Worm (Caenorhabditis elegans) whole organism, L3 larva: ENCODE results near the gene F31F6.2.

Experiments
- R02D3.7 ChIP-seq: fragments of 150-350 bp; optimal IDR thresholded peaks from 2 replicates; lab custom pipeline; 2014; ENCODE audit warnings: missing biosample characterization, missing genetic modification characterization
- ZK546.5 ChIP-seq: sonication (generic microtip); optimal IDR thresholded peaks from 2 replicates; lab custom pipeline; 2017; ENCODE audit warnings: missing biosample characterization, missing genetic modification characterization
- aly-2 ChIP-seq: fragments of 150-350 bp; optimal IDR thresholded peaks from 2 replicates; lab custom pipeline; 2014; ENCODE audit warnings: missing biosample characterization, missing genetic modification characterization
- ceh-28 ChIP-seq: fragments of 150-350 bp; optimal IDR thresholded peaks from 2 replicates; lab custom pipeline; 2014; ENCODE audit warnings: missing biosample characterization, missing genetic modification reagents, missing genetic modification characterization
- ceh-82 ChIP-seq: fragments of 150-350 bp; optimal IDR thresholded peaks from 2 replicates; lab custom pipeline; 2014; ENCODE audit warnings: missing biosample characterization, missing genetic modification characterization
- ceh-9 ChIP-seq: sonication (generic microtip); optimal IDR thresholded peaks from 2 replicates; lab custom pipeline; 2018; ENCODE audit warnings: missing biosample characterization, missing genetic modification characterization
- daf-12 ChIP-seq: fragments of 150-350 bp; optimal IDR thresholded peaks from 2 replicates; lab custom pipeline; 2014; ENCODE audit warnings: missing biosample characterization, missing genetic modification reagents, missing genetic modification characterization
- egl-27 ChIP-seq: sonication (generic microtip); optimal IDR thresholded peaks from 4 replicates; lab custom pipeline; 2017; ENCODE audit warnings: missing biosample characterization, missing genetic modification reagents, missing genetic modification characterization
- egl-5 ChIP-seq: fragments of 150-350 bp; optimal IDR thresholded peaks from 2 replicates; lab custom pipeline; 2017; ENCODE audit warnings: missing biosample characterization, missing genetic modification reagents, missing genetic modification characterization, inconsistent platforms
- elt-1 ChIP-seq: fragments of 150-350 bp; optimal IDR thresholded peaks from 2 replicates; lab custom pipeline; 2014; ENCODE audit warnings: missing biosample characterization, missing genetic modification characterization
- elt-2 ChIP-seq: sonication (generic microtip); optimal IDR thresholded peaks from 2 replicates; lab custom pipeline; 2016; ENCODE audit warnings: missing genetic modification reagents, mild to moderate bottlenecking, missing genetic modification characterization, missing compliant biosample characterization
- elt-3 ChIP-seq, 3 experiments: fragments of 150-350 bp in 1 of 3; sonication (generic microtip) in 2 of 3; optimal IDR thresholded peaks; 2 replicates in 2 of 3; 4 replicates in 1 of 3; lab custom pipeline; 2014 to 2017; ENCODE audit warnings: missing biosample characterization in 3 of 3, missing genetic modification characterization in 3 of 3
- eor-1 ChIP-seq, 2 experiments: fragments of 150-350 bp; optimal IDR thresholded peaks; 2 replicates each; lab custom pipeline; 2014 to 2018; ENCODE audit warnings: missing biosample characterization in 2 of 2, missing genetic modification characterization in 2 of 2
- fkh-10 ChIP-seq: sonication (generic microtip); optimal IDR thresholded peaks from 2 replicates; lab custom pipeline; 2017; ENCODE audit warnings: missing biosample characterization, missing genetic modification reagents, missing genetic modification characterization
- fkh-2 ChIP-seq: fragments of 150-350 bp; optimal IDR thresholded peaks from 2 replicates; lab custom pipeline; 2014; ENCODE audit warnings: missing biosample characterization, missing genetic modification reagents, missing genetic modification characterization
- fos-1 ChIP-seq: fragments of 150-350 bp; optimal IDR thresholded peaks from 2 replicates; lab custom pipeline; 2014; ENCODE audit warnings: missing biosample characterization, missing genetic modification characterization
- jun-1 ChIP-seq: fragments of 150-350 bp; optimal IDR thresholded peaks from 2 replicates; lab custom pipeline; 2014; ENCODE audit warnings: missing biosample characterization, missing genetic modification reagents, missing genetic modification characterization
- lin-15B ChIP-seq: fragments of 150-350 bp; optimal IDR thresholded peaks from 2 replicates; lab custom pipeline; 2014; ENCODE audit warnings: missing biosample characterization, missing genetic modification characterization
- lin-39 ChIP-seq: fragments of 150-350 bp; optimal IDR thresholded peaks from 2 replicates; lab custom pipeline; 2018; ENCODE audit warnings: missing biosample characterization, missing genetic modification reagents, missing genetic modification characterization
- mdl-1 ChIP-seq: fragments of 150-350 bp; optimal IDR thresholded peaks from 2 replicates; lab custom pipeline; 2014; ENCODE audit warnings: missing biosample characterization, missing genetic modification characterization
- mml-1 ChIP-seq: fragments of 150-350 bp; sonication (generic microtip); optimal IDR thresholded peaks from 3 replicates; lab custom pipeline; 2014; ENCODE audit warnings: missing biosample characterization, missing genetic modification characterization
- nfya-1 ChIP-seq: sonication (generic microtip); optimal IDR thresholded peaks from 2 replicates; lab custom pipeline; 2017; ENCODE audit warnings: missing genetic modification characterization, mild to moderate bottlenecking, missing compliant biosample characterization, antibody characterized with exemption, moderate library complexity; ENCODE audit not compliant: insufficient read depth
- nhr-11 ChIP-seq: fragments of 150-350 bp; optimal IDR thresholded peaks from 2 replicates; lab custom pipeline; 2014; ENCODE audit warnings: missing biosample characterization, missing genetic modification characterization
- nhr-12 ChIP-seq: fragments of 150-350 bp; optimal IDR thresholded peaks from 2 replicates; lab custom pipeline; 2014; ENCODE audit warnings: missing biosample characterization, missing genetic modification characterization
- nhr-23 ChIP-seq: fragments of 150-350 bp; optimal IDR thresholded peaks from 2 replicates; lab custom pipeline; 2014; ENCODE audit warnings: missing biosample characterization, missing genetic modification reagents, missing genetic modification characterization
- nhr-28 ChIP-seq: fragments of 150-350 bp; optimal IDR thresholded peaks from 2 replicates; lab custom pipeline; 2014; ENCODE audit warnings: missing biosample characterization, missing genetic modification characterization
- nhr-43 ChIP-seq: sonication (generic microtip); optimal IDR thresholded peaks from 2 replicates; lab custom pipeline; 2016; ENCODE audit warnings: mild to moderate bottlenecking, missing genetic modification characterization, missing compliant biosample characterization; ENCODE audit not compliant: poor library complexity, severe bottlenecking
- nhr-67 ChIP-seq: fragments of 150-350 bp; optimal IDR thresholded peaks from 2 replicates; lab custom pipeline; 2014; ENCODE audit warnings: missing biosample characterization, missing genetic modification characterization
- nhr-76 ChIP-seq: fragments of 150-350 bp; sonication (generic microtip); optimal IDR thresholded peaks from 5 replicates; lab custom pipeline; 2014; ENCODE audit warnings: missing biosample characterization, missing genetic modification characterization
- nhr-77 ChIP-seq: fragments of 150-350 bp; optimal IDR thresholded peaks from 2 replicates; lab custom pipeline; 2014; ENCODE audit warnings: missing biosample characterization, missing genetic modification characterization
- pha-4 ChIP-seq: fragments of 150-350 bp; optimal IDR thresholded peaks from 2 replicates; lab custom pipeline; 2014; ENCODE audit warnings: missing biosample characterization, missing genetic modification reagents, missing genetic modification characterization
- pqm-1 ChIP-seq: fragments of 150-350 bp; optimal IDR thresholded peaks from 2 replicates; lab custom pipeline; 2017; ENCODE audit warnings: missing biosample characterization, missing genetic modification characterization, inconsistent platforms
- snpc-4 ChIP-seq: fragments of 150-350 bp; optimal IDR thresholded peaks from 2 replicates; lab custom pipeline; 2014; ENCODE audit warnings: missing biosample characterization, missing genetic modification characterization
- tbx-2 ChIP-seq: sonication (generic microtip); optimal IDR thresholded peaks from 2 replicates; lab custom pipeline; 2016; ENCODE audit warnings: mild to moderate bottlenecking, missing genetic modification characterization, missing compliant biosample characterization
- unc-39 ChIP-seq: sonication (generic microtip); optimal IDR thresholded peaks from 4 replicates; lab custom pipeline; 2017; ENCODE audit warnings: missing biosample characterization, missing genetic modification characterization
- unc-62 ChIP-seq: fragments of 150-350 bp; sonication (generic microtip); optimal IDR thresholded peaks from 4 replicates; lab custom pipeline; 2014; ENCODE audit warnings: missing biosample characterization, missing genetic modification reagents, missing genetic modification characterization
- zag-1 ChIP-seq: fragments of 150-350 bp; optimal IDR thresholded peaks from 2 replicates; lab custom pipeline; 2014; ENCODE audit warnings: missing biosample characterization, missing genetic modification characterization
- ztf-11 ChIP-seq: fragments of 150-350 bp; optimal IDR thresholded peaks from 2 replicates; lab custom pipeline; 2014; ENCODE audit warnings: missing biosample characterization, missing genetic modification characterization
- ztf-4 ChIP-seq: fragments of 150-350 bp; optimal IDR thresholded peaks from 2 replicates; lab custom pipeline; 2014; ENCODE audit warnings: missing biosample characterization, missing genetic modification characterization

The F31F6.2 gene

ce11 chrX:14851904-14852303 lies 19.8 kb downstream of the F31F6.2 start:
- TF ChIP-seq fkh-10 (GFP tag; lab: Kevin White, UChicago) (no peak), unc-39 (tag; lab: Kevin White, UChicago) (no peak), mdl-1 (tag; lab: Kevin White, UChicago) (no peak), ceh-9 (tag; lab: Kevin White, UChicago) (no peak), nhr-76 (tag; lab: Kevin White, UChicago) (no peak), fos-1 (no peak), nhr-28 (tag; lab: Kevin White, UChicago) (no peak), lin-15B (tag; lab: Kevin White, UChicago) (no peak)

ce11 chrX:14849054-14849453 lies 22.6 kb downstream of the F31F6.2 start, which contains the start of gene acd-3:
acd-3 (plus strand) TSS chrX:14849275.
- TF ChIP-seq pha-4 (no peak), pqm-1 (tag; lab: Kevin White, UChicago) (peak; percentile 43), ceh-28 (tag; lab: Kevin White, UChicago) (peak; percentile 35), elt-2 (tag; lab: Kevin White, UChicago) (peak; percentile 58)

- TF ChIP-seq elt-2 (tag; lab: Kevin White, UChicago) (no peak), pha-4 (no peak), fkh-2 (no peak), nfya-1 (tag; lab: Kevin White, UChicago) (no peak), elt-1 (tag; lab: Kevin White, UChicago) (no peak), ZK546.5 (tag; lab: Kevin White, UChicago) (no peak), elt-3 (tag; optimal IDR thresholded peaks at IDR 0.05; lab: Kevin White, UChicago) (no peak), ztf-4 (tag; lab: Kevin White, UChicago) (no peak), nhr-11 (tag; lab: Kevin White, UChicago) (no peak), snpc-4 (tag; lab: Kevin White, UChicago) (no peak), pqm-1 (tag; lab: Kevin White, UChicago) (no peak), jun-1 (tag; lab: Kevin White, UChicago) (no peak)
Observed at ce11 chrX:14845637-14846036, 26.0 kb downstream of the F31F6.2 start, which contains the start of gene egrh-1. egrh-1 (plus strand) TSS chrX:14845937.

- TF ChIP-seq lin-15B (tag; lab: Kevin White, UChicago) (no peak), elt-2 (tag; lab: Kevin White, UChicago) (peak; percentile 63), ZK546.5 (tag; lab: Kevin White, UChicago) (no peak), nhr-28 (tag; lab: Kevin White, UChicago) (no peak), unc-39 (tag; lab: Kevin White, UChicago) (no peak), nhr-77 (tag; lab: Kevin White, UChicago) (no peak), pqm-1 (tag; lab: Kevin White, UChicago) (peak; percentile 86), lin-39 (tag; lab: Kevin White, UChicago) (no peak), nhr-76 (tag; lab: Kevin White, UChicago) (no peak), aly-2 (tag; lab: Kevin White, UChicago) (no peak), elt-1 (tag; lab: Kevin White, UChicago) (no peak), snpc-4 (tag; lab: Kevin White, UChicago) (no peak), zag-1 (tag; lab: Kevin White, UChicago) (no peak)
Observed at ce11 chrX:14844481-14844880, 27.2 kb downstream of the F31F6.2 start.

- TF ChIP-seq pha-4 (peak; percentile 66), tbx-2 (tag; lab: Kevin White, UChicago) (no peak), nhr-43 (tag; lab: Kevin White, UChicago) (no peak), nhr-67 (no peak)
Observed at ce11 chrX:14842846-14843369, 28.8 kb downstream of the F31F6.2 start.

- peak; percentile 29 for TF ChIP-seq zag-1 (tag; lab: Kevin White, UChicago)
- TF ChIP-seq snpc-4 (tag; lab: Kevin White, UChicago): peak; percentile 58
- peak; percentile 95 for TF ChIP-seq egl-5 (tag; lab: Kevin White, UChicago)
- TF ChIP-seq nfya-1 (tag; lab: Kevin White, UChicago): peak; percentile 93
- TF ChIP-seq pha-4: peak; percentile 95
- TF ChIP-seq fos-1: no peak
- TF ChIP-seq nhr-77 (tag; lab: Kevin White, UChicago): no peak
- peak; percentile 73 for TF ChIP-seq lin-15B (tag; lab: Kevin White, UChicago)
- TF ChIP-seq nhr-23 (tag; lab: Kevin White, UChicago): peak; percentile 56
- TF ChIP-seq unc-39 (tag; lab: Kevin White, UChicago): peak; percentile 10
- no peak for TF ChIP-seq daf-12 (tag; lab: Kevin White, UChicago)
- TF ChIP-seq ceh-82 (tag; lab: Kevin White, UChicago): peak; percentile 19
- TF ChIP-seq eor-1 (tag; optimal IDR thresholded peaks at IDR 0.05; lab: Kevin White, UChicago): no peak
- no peak for TF ChIP-seq ztf-11
- no peak for TF ChIP-seq nhr-12 (tag; lab: Kevin White, UChicago)
- no peak for TF ChIP-seq mml-1 (tag; lab: Kevin White, UChicago)
- no peak for TF ChIP-seq aly-2 (tag; lab: Kevin White, UChicago)
- TF ChIP-seq pqm-1 (tag; lab: Kevin White, UChicago): peak; percentile 83
- TF ChIP-seq nhr-28 (tag; lab: Kevin White, UChicago): no peak
- peak; percentile 71 for TF ChIP-seq elt-2 (tag; lab: Kevin White, UChicago)
- TF ChIP-seq unc-62: peak; percentile 57
- peak; percentile 38 for TF ChIP-seq R02D3.7
- no peak for TF ChIP-seq ztf-4 (tag; lab: Kevin White, UChicago)
- no peak for TF ChIP-seq egl-27 (tag; lab: Kevin White, UChicago)
Observed at ce11 chrX:14841030-14841429, 30.6 kb downstream of the F31F6.2 start.
